Worm (Caenorhabditis elegans) whole organism, dauer: ENCODE measurements around the gene tes-1.

Experiments used
- unc-62 ChIP-seq: sonication (generic microtip); optimal IDR thresholded peaks from 2 replicates; lab custom pipeline; 2017; ENCODE audit warnings: missing biosample characterization, missing genetic modification reagents, missing genetic modification characterization

The tes-1 gene

DNA sequence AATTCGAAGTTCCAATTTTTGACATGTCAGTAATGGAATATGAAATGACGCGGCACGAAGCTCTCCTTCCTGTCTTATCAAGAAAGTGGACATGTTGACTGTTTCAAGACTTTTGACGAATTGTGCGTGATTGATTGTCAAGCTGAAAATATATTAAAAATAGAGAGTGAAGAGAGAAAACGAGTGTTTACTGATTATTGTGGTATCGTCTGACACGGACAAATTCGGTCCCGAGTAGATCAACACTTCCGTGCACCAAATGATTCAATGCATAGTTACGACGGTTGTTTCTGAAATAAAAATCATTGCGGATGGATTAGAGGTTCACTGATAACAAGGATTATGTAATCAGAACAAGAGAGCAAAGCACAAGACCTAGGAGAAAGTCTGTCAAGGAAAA lies 15.9 kb upstream of the tes-1 start:
- no peak for TF ChIP-seq unc-62 (GFP tag; lab: Kevin White, UChicago)

DNA sequence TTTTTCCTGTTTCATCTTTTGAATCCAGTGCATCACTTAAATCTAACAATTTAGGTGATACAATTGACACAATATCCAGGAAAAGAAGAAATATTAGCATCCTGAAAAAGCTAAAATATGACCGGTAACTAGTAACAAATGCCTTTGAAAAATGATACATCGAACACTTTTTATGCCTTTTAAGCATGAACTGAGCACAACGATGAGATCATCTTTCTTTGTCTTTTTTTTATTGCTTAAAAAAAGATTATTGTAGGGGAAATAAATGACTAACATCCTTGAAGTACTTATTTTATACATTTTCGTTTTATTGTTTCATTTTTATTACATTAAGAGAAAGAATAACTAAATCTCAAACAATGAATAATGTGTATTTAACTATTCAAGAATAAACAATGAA lies 14.6 kb upstream of the tes-1 start, which contains the start of gene F13B6.3:
F13B6.3 (minus strand) TSS at position 101 of the 400 bp plus-strand sequence.
- no peak for TF ChIP-seq unc-62 (GFP tag; lab: Kevin White, UChicago)

DNA sequence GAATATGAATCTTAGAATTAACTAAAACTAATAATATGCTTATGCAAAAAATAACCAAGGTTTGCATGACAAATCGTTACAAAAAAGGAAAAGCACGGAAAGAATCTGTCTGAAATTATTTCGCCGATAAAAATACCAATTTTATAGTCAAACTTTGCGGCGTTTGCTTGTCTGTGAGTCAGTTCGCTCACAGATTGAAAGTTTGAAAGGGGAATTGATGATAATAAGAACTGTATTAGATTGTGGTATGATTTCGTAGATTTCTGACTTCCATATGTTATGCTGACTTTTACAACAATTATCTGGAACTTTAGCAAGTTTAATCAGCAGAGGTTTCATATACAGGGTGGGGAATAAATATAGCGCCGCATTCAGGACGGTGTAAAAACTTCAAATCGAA lies 9.0 kb upstream of the tes-1 start, which contains the start of gene F13B6.2:
F13B6.2 (minus strand) TSS at position 101 of the 400 bp plus-strand sequence.
- no peak for TF ChIP-seq unc-62 (GFP tag; lab: Kevin White, UChicago)

DNA sequence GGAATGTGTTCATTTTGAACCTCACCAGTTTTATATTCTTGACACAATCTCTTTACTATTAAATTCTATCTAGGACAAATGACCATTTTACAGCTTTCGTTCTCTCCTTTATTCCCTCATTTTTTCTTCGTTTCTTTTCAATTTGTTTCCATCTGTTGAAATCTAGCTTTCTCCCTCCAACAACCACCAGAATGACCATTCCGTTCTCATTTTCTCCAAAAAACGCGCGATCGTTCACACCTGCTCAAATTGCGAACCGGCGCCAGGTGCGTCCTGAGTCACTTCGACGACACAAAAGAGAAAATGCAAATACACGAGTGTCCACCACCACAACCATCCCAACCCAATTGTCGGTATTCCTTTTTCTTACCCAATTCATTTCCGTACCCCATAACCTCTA lies 5.0 kb upstream of the tes-1 start, which contains the start of gene F13B6.1:
F13B6.1 (plus strand) TSS at position 301 of the 400 bp plus-strand sequence.
- no peak for TF ChIP-seq unc-62 (GFP tag; lab: Kevin White, UChicago)

DNA sequence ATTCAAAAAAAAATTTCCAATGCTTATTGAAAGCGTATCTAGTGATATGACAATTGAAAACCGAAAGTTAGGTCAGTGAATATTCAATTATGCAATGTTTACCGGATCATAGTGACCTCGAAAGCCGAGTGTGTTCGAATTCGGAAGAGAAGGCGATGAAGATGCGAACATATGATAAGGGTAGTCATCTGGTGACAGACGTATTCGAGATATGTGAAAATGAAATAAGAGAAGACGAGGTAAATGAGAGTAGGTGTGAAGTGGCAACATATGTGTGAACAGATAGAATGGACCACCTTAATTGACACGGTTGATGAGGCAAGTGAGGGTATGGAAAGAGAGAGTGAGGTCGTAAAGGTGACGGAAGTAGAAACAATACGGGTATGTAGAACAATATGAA lies 3.6 kb upstream of the tes-1 start:
- no peak for TF ChIP-seq unc-62 (GFP tag; lab: Kevin White, UChicago)

DNA sequence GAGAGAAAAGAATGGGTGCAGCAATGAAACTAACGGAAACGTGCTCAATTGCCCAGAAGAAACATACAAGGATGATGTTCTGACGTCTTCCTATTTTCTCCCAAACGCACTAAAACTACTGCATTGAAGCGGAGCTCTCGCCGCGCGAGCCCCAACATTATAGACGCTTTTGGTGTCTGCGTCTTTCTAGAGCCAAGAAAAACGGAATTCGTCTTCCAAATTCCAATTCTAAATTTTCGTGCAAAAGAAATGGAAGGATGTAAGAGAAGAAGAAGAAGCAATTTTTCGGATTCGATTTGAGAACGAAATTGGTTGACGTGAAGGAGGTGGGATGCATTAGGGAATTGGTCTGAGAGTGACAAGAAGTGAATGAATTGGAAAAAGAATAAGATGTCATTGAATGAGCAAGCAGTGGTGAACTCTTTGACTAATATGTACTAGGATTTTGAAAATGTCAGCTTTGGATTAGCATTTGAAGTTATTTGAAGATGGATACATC lies 2.5 kb upstream of the tes-1 start:
- TF ChIP-seq unc-62 (GFP tag; lab: Kevin White, UChicago) = no peak

DNA sequence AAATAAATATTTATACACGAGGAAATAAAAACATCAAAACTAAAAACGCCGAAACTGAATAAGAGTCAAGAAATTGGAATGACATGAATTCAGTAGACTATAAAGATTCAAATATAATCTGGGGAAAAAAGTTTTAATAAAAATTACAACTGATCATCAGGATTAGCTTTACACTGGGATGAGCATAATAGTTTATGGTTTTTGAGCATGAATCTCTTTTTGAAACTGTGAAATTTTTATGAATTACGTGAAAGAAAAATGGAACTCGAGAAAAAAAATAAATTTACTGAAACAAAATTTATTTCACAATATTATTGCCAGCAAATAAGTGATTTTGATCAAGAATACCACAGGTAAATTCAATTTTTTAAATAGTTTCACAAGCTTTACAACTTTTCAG lies 3.7 kb downstream of the tes-1 start, which contains the start of gene B0496.2:
B0496.2 (plus strand) TSS at position 301 of the 400 bp plus-strand sequence.
- no peak for TF ChIP-seq unc-62 (GFP tag; lab: Kevin White, UChicago)

DNA sequence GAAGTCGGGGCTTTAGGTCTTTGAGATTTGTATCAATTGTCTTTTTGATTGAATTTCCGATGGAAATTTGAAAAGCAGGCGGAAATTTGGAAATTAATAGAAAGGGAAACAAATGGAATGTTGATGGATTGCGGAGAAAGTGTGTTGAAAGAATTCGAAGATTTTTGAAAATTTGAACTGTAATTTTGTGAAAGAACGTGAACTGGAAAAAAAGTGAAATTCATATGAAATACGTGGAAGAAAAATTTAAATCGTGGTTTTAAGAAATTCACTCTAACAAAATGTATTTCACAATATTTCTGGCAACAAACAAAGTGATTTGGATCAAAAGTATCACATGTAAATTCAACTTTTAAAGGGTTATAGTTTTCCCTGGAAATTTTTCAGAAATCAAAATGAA lies 5.2 kb downstream of the tes-1 start, which contains the start of gene B0496.1:
B0496.1 (plus strand) TSS at position 301 of the 400 bp plus-strand sequence.
- no peak for TF ChIP-seq unc-62 (GFP tag; lab: Kevin White, UChicago)

DNA sequence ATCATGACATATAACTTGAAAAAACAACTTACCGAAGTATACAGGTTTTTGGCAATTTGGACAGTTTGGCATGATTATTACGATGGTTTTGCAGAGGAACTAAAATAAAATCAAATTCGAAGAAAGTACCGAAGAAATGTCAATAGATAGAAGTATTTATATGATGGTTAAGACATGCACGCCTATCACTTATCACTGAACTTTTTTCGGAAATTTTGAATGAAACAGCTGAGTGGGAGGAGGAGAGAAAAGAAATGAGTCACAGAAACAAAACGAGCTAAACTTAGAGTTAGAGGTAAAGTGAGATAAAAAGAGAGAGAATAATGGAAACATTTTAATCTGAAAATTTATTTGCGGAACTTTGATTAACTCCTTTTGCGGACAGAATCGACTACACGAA lies 6.0 kb downstream of the tes-1 start, which contains the start of gene valv-1:
valv-1 (minus strand) TSS at position 101 of the 400 bp plus-strand sequence.
- TF ChIP-seq unc-62 (GFP tag; lab: Kevin White, UChicago) = no peak

DNA sequence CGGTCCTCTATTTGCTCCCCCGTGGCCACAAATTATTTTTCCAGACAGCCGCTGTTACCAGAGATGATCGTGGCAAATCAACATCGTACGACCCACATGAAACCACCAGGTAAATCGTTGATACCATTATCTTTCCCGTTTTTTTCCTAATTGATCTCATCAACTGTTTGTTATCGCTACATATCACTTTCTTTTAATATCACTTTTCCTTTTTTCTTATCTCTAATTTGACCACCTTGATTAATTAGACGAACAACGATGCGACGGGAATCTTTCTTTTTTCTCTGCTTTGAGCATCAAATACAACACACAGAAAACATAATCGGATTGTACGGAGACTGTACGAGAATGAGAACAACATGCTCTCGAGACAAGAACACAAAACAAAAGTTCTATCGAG lies 11.0 kb downstream of the tes-1 start:
- no peak for TF ChIP-seq unc-62 (GFP tag; lab: Kevin White, UChicago)

DNA sequence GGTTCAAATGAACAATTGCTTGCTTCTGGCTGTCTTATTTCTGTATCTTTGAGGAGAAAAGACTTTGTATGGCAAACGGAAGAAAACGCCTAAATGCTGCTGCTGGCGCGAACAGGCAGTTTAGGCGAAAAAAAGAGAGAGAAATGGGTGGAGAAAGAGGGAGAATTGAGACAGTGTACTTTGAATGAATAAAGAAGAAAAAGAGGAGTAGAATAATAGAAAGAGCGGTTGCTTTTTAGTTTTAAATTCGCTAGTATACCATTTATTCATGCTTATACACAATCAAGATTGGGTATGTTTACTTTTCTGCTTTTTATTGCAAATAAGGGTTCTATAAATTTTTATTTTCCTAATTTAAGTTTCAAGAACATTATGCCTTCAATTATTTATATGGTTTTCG lies 11.9 kb downstream of the tes-1 start:
- TF ChIP-seq unc-62 (GFP tag; lab: Kevin White, UChicago) = no peak

DNA sequence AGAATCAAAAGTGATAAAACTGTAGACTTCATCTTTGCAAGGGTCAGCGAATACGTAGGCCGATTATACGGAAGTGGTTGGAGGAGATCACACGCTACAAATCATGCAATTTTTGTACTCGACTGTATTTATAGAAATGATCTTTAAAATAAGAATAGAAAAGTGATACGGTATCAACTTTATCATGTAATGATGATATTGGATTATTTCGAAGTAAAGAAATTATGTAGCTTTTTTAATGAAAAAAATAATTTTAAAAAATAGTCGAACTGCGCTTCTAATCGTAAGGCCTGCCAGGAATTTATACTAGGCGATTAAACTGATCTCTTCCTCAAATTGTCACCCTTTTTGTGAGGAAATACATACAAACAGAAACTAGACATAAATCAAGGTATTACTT lies 17.4 kb downstream of the tes-1 start, which contains the start of gene B0496.11:
B0496.11 (minus strand) TSS at position 101 of the 400 bp plus-strand sequence.
- TF ChIP-seq unc-62 (GFP tag; lab: Kevin White, UChicago) = no peak

DNA sequence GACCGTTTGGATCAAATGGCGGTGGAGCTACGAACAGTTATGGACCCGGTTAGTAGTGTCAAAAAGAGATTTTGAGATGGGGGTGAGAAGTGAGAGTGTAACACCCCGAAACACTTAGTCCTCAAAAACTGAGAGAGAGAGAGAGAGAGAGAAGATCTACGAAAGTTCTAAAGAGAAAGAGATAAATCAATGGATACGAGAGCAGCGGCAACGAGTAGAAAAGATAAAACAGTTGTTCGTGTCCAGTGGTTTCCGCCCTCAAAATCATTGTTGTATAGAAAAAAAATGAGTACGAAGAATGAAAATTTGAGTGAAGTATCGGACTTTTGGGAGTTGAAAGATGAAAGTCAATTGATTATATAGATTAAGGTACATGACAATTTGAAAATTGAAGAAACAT lies 22.2 kb downstream of the tes-1 start:
- TF ChIP-seq unc-62 (GFP tag; lab: Kevin White, UChicago) = no peak

DNA sequence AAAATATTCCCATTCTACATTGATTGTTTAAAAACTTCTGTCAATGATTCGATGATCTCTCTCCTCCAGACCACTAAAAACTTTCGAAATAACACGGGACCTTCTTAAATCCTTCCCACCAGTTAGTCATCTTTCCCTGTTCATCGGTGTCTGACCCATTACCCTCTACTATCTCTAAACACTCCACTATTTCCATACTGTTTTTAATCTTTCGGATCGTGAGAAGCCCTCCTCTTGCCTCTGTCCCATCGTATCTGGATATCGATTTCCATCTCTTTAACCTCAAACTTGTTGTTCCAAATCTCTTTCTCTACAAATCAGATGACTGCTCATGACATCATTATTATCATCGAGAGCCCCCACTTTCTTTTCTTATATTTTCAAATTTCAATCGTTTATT lies 22.9 kb downstream of the tes-1 start:
- TF ChIP-seq unc-62 (GFP tag; lab: Kevin White, UChicago) = no peak

DNA sequence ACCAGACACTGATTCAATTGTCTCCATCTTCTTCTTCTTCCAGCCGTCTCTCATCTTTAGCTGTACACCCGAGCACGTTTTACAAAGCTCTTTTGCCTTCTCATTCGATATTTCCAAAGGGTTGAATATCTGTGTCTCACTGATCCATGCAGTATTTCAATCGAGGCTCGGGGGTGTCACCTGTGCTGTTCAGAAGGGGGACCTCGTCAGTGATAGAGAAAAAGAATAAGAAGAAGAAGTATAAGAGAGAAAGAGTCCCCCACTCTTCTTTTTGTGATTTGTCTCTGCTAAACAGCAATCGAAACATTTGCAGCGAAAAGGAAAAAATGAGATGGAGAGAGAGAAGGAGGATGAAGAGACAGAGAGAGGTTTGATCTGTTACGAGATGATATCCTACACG lies 25.2 kb downstream of the tes-1 start:
- no peak for TF ChIP-seq unc-62 (GFP tag; lab: Kevin White, UChicago)

DNA sequence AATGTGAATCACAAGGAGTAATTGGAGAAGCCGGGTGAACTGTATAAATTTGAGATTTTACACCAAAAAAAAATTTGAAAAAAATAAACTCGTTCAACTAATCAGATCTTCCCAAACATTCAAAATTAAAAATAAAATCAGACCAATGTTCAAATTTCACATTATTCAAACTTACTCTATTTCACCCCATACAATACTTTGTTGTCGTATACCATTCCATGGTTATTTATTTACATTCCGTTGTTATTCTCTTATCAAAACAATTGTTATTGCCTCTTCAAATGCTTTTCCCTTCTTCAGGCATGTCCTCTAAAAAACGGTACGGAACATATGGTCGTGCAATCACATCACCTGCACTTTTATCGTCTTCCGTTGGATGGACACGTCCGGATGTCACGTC lies 27.0 kb downstream of the tes-1 start, which contains the start of gene unc-82:
unc-82 (plus strand) TSS at position 301 of the 400 bp plus-strand sequence.
- TF ChIP-seq unc-62 (GFP tag; lab: Kevin White, UChicago) = no peak

DNA sequence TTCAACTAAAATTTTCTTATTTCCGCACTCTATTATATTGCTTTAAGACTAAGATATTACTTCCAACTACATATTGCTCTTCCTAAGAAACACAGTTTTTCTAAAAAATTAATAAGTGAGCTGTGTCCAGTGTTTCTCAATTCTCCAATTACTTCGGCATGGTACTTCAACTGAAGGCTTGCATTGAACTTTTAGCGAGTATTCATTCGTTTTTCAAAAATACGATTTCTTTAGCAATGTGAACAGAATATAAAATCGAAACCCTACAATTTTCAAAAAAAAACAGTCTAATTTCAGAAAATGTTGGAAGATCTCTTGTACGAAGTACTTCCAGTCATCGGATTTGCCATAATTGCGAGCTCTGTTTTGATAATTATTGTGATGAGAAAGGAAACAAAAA lies 30.3 kb downstream of the tes-1 start, which contains the start of gene srtx-1:
srtx-1 (plus strand) TSS at position 301 of the 400 bp plus-strand sequence.
- TF ChIP-seq unc-62 (GFP tag; lab: Kevin White, UChicago) = no peak
